Fruit fly (Drosophila melanogaster) whole organism, embryonic: Measurements from ENCODE around the gene CG8814.
A peak's percentile ranks its signal among the peaks of the same experiment; 100 is the strongest.

Experiments used
- Atf3 ChIP-seq: fragments of 200-800 bp; sonication (Bioruptor generic); optimal IDR thresholded peaks from 3 replicates; lab custom pipeline; 2016; ENCODE audit warnings: missing biosample characterization, missing genetic modification characterization
- Bgb ChIP-seq: fragments of 200-800 bp; sonication (Bioruptor generic); IDR thresholded peaks from 2 replicates; pipeline ENCODE4 v1.3.6; 2022; ENCODE audit warnings: missing biosample characterization, missing genetic modification characterization; ENCODE audit not compliant: partially characterized antibody
- CG10979 ChIP-seq: fragments of 200-800 bp; sonication (Bioruptor generic); optimal IDR thresholded peaks from 2 replicates; lab custom pipeline; 2018; ENCODE audit warnings: missing biosample characterization, mild to moderate bottlenecking, missing genetic modification characterization, moderate library complexity
- CG11093 ChIP-seq: fragments of 200-800 bp; sonication (Bioruptor generic); IDR thresholded peaks from 3 replicates; pipeline ENCODE4 v1.3.6; 2022; ENCODE audit warnings: missing biosample characterization, missing genetic modification characterization
- CG14965 ChIP-seq: fragments of 200-800 bp; sonication (Bioruptor generic); optimal IDR thresholded peaks from 2 replicates; lab custom pipeline; 2016; ENCODE audit warnings: missing biosample characterization, missing genetic modification characterization, borderline replicate concordance
- CG15073 ChIP-seq: fragments of 200-800 bp; sonication (Bioruptor generic); optimal IDR thresholded peaks from 2 replicates; lab custom pipeline; 2016; ENCODE audit warnings: missing biosample characterization, missing genetic modification characterization
- CG15601 ChIP-seq: fragments of 200-800 bp; sonication (Bioruptor generic); optimal IDR thresholded peaks from 3 replicates; lab custom pipeline; 2019; ENCODE audit warnings: missing biosample characterization, mild to moderate bottlenecking, missing genetic modification characterization, moderate library complexity
- CG16813 ChIP-seq: fragments of 200-800 bp; sonication (Bioruptor generic); IDR thresholded peaks from 3 replicates; pipeline ENCODE4 v1.3.6; 2022; ENCODE audit warnings: missing biosample characterization, missing genetic modification characterization; ENCODE audit not compliant: partially characterized antibody
- CG16815 ChIP-seq: fragments of 200-800 bp; sonication (Bioruptor generic); optimal IDR thresholded peaks from 3 replicates; lab custom pipeline; 2017; ENCODE audit warnings: missing biosample characterization, mild to moderate bottlenecking, missing genetic modification characterization
- CG17186 ChIP-seq: fragments of 200-800 bp; sonication (Bioruptor generic); optimal IDR thresholded peaks from 3 replicates; lab custom pipeline; 2017; ENCODE audit warnings: missing biosample characterization, missing genetic modification reagents, missing genetic modification characterization
- CG17361 ChIP-seq: fragments of 200-800 bp; sonication (Bioruptor generic); IDR thresholded peaks from 3 replicates; pipeline ENCODE4 v1.3.6; 2022; ENCODE audit warnings: missing biosample characterization, missing genetic modification characterization
- CG2116 ChIP-seq: fragments of 200-800 bp; sonication (Bioruptor generic); optimal IDR thresholded peaks from 3 replicates; lab custom pipeline; 2018; ENCODE audit warnings: missing biosample characterization, mild to moderate bottlenecking, missing genetic modification characterization
- CG2712 ChIP-seq: fragments of 200-800 bp; optimal IDR thresholded peaks from 3 replicates; lab custom pipeline; 2019; ENCODE audit warnings: missing biosample characterization, mild to moderate bottlenecking, missing genetic modification characterization, moderate library complexity
- CG34422 ChIP-seq: fragments of 200-800 bp; sonication (Bioruptor generic); IDR thresholded peaks from 3 replicates; pipeline ENCODE4 v1.3.6; 2022; ENCODE audit warnings: missing biosample characterization, missing genetic modification characterization
- CG4854 ChIP-seq: fragments of 200-800 bp; sonication (Bioruptor generic); optimal IDR thresholded peaks from 2 replicates; lab custom pipeline; 2016; ENCODE audit warnings: missing biosample characterization, missing genetic modification characterization, inconsistent platforms
- CG7928 ChIP-seq: fragments of 200-800 bp; sonication (Bioruptor generic); optimal IDR thresholded peaks from 2 replicates; lab custom pipeline; 2017; ENCODE audit warnings: missing biosample characterization, mild to moderate bottlenecking, missing genetic modification characterization
- CG8944 ChIP-seq: fragments of 200-800 bp; sonication (Bioruptor generic); optimal IDR thresholded peaks from 3 replicates; lab custom pipeline; 2016; ENCODE audit warnings: missing biosample characterization, missing genetic modification characterization
- CG9727 ChIP-seq: fragments of 200-800 bp; sonication (Bioruptor generic); optimal IDR thresholded peaks from 3 replicates; lab custom pipeline; 2017; ENCODE audit warnings: missing biosample characterization, mild to moderate bottlenecking, missing genetic modification characterization
- CG9797 ChIP-seq: fragments of 200-800 bp; sonication (Bioruptor generic); optimal IDR thresholded peaks from 3 replicates; lab custom pipeline; 2018; ENCODE audit warnings: missing biosample characterization, mild to moderate bottlenecking, missing genetic modification characterization
- Dbx ChIP-seq: fragments of 200-800 bp; sonication (Bioruptor generic); IDR thresholded peaks from 3 replicates; pipeline ENCODE4 v1.3.6; 2022; ENCODE audit warnings: missing biosample characterization, missing genetic modification characterization
- Elba2 ChIP-seq: fragments of 200-800 bp; sonication (Bioruptor generic); optimal IDR thresholded peaks from 3 replicates; lab custom pipeline; 2016; ENCODE audit warnings: missing biosample characterization, missing genetic modification characterization
- HLH3B ChIP-seq: fragments of 200-800 bp; sonication (Bioruptor generic); IDR thresholded peaks from 2 replicates; pipeline ENCODE4 v1.3.6; 2022; ENCODE audit warnings: missing biosample characterization, missing genetic modification characterization
- Kr ChIP-seq: fragments of 200-800 bp; sonication (Bioruptor generic); optimal IDR thresholded peaks from 2 replicates; lab custom pipeline; 2017; ENCODE audit warnings: missing biosample characterization, mild to moderate bottlenecking, missing genetic modification characterization
- Rfx ChIP-seq: fragments of 200-800 bp; sonication (Bioruptor generic); IDR thresholded peaks from 2 replicates; pipeline ENCODE4 v1.3.6; 2022; ENCODE audit warnings: missing biosample characterization, missing genetic modification characterization
- Sox102F ChIP-seq: fragments of 200-800 bp; sonication (Bioruptor generic); optimal IDR thresholded peaks from 2 replicates; lab custom pipeline; 2018; ENCODE audit warnings: missing biosample characterization, mild to moderate bottlenecking, missing genetic modification characterization, moderate library complexity
- Taf1 ChIP-seq: fragments of 200-800 bp; sonication (Bioruptor generic); IDR thresholded peaks from 2 replicates; pipeline ENCODE4 v1.3.6; 2022; ENCODE audit warnings: missing biosample characterization, missing genetic modification characterization
- amos ChIP-seq: fragments of 200-800 bp; sonication (Bioruptor generic); IDR thresholded peaks from 2 replicates; pipeline ENCODE4 v1.3.6; 2022; ENCODE audit warnings: missing biosample characterization, missing genetic modification characterization; ENCODE audit not compliant: partially characterized antibody
- ash1 ChIP-seq: fragments of 200-800 bp; sonication (Bioruptor generic); optimal IDR thresholded peaks from 2 replicates; lab custom pipeline; 2018; ENCODE audit warnings: missing biosample characterization, mild to moderate bottlenecking, missing genetic modification characterization
- az2 ChIP-seq: fragments of 200-800 bp; sonication (Bioruptor generic); optimal IDR thresholded peaks from 3 replicates; lab custom pipeline; 2016; ENCODE audit warnings: missing biosample characterization, missing genetic modification characterization
- cato ChIP-seq: fragments of 200-800 bp; sonication (Bioruptor generic); optimal IDR thresholded peaks from 2 replicates; lab custom pipeline; 2016; ENCODE audit warnings: missing biosample characterization, missing genetic modification characterization, borderline replicate concordance
- crol ChIP-seq: fragments of 200-800 bp; sonication (Bioruptor generic); IDR thresholded peaks from 2 replicates; pipeline ENCODE4 v1.3.6; 2022; ENCODE audit warnings: missing biosample characterization, missing genetic modification characterization
- da ChIP-seq: fragments of 200-800 bp; sonication (Bioruptor generic); optimal IDR thresholded peaks from 2 replicates; lab custom pipeline; 2016; ENCODE audit warnings: missing biosample characterization, missing genetic modification characterization
- dm ChIP-seq: fragments of 200-800 bp; sonication (Bioruptor generic); optimal IDR thresholded peaks from 3 replicates; lab custom pipeline; 2016; ENCODE audit warnings: missing biosample characterization, missing genetic modification characterization
- eve ChIP-seq, 2 experiments: fragments of >200 bp; optimal IDR thresholded peaks; 2 replicates each; lab custom pipeline; 2017; ENCODE audit warnings: missing biosample characterization in 2 of 2, missing genetic modification characterization in 2 of 2
- hth ChIP-seq: fragments of >200 bp; optimal IDR thresholded peaks from 2 replicates; lab custom pipeline; 2017; ENCODE audit warnings: inconsistent platforms
- jing ChIP-seq: fragments of 200-800 bp; sonication (Bioruptor generic); optimal IDR thresholded peaks from 2 replicates; lab custom pipeline; 2018; ENCODE audit warnings: missing biosample characterization, mild to moderate bottlenecking, missing genetic modification characterization
- phol ChIP-seq: fragments of 200-800 bp; sonication (Bioruptor generic); optimal IDR thresholded peaks from 3 replicates; lab custom pipeline; 2018; ENCODE audit warnings: missing biosample characterization, mild to moderate bottlenecking, missing genetic modification characterization, moderate library complexity
- ranshi ChIP-seq: fragments of 200-800 bp; sonication (Bioruptor generic); IDR thresholded peaks from 2 replicates; pipeline ENCODE4 v1.3.6; 2022; ENCODE audit warnings: missing biosample characterization, missing genetic modification characterization
- toy ChIP-seq: fragments of 200-800 bp; sonication (Bioruptor generic); IDR thresholded peaks from 2 replicates; pipeline ENCODE4 v1.3.6; 2022; ENCODE audit warnings: missing biosample characterization, missing genetic modification characterization
- trh ChIP-seq: fragments of 200-800 bp; sonication (Bioruptor generic); optimal IDR thresholded peaks from 2 replicates; lab custom pipeline; 2016; ENCODE audit warnings: missing biosample characterization, missing genetic modification characterization

Gene CG8814

dm6 chr2L:2857862-2858734 lies 16.6 kb upstream of the CG8814 start (continued):
- TF ChIP-seq CG10979 (tag; lab: Kevin White, UChicago) (no peak), CG16813 (GFP tag; lab: Robert Waterston, UW) (no peak), crol (GFP tag; lab: Robert Waterston, UW) (peak; percentile 75), cato (no peak), Bgb (GFP tag; lab: Robert Waterston, UW) (peak; percentile 47; the same call in 1 of the 2 replicates), eve (GFP tag; optimal IDR thresholded peaks at IDR 0.05; lab: Kevin White, UChicago) (peak in 1 of 2 experiments; percentile 22), amos (GFP tag; lab: Robert Waterston, UW) (no peak), Taf1 (GFP tag; lab: Robert Waterston, UW) (no peak), CG15073 (GFP tag; lab: Kevin White, UChicago) (no peak), CG2712 (peak; percentile 16), CG8944 (GFP tag; lab: Kevin White, UChicago) (no peak), phol (tag; lab: Kevin White, UChicago) (peak; percentile 24), CG9727 (GFP tag; lab: Kevin White, UChicago) (peak; percentile 2), CG14965 (GFP tag; lab: Kevin White, UChicago) (no peak), az2 (no peak), Dbx (GFP tag; lab: Robert Waterston, UW) (0 out of 3 replicates have a peak, but pooled peaks have one; percentile 25), ash1 (GFP tag; lab: Kevin White, UChicago) (peak; percentile 20), ranshi (GFP tag; lab: Robert Waterston, UW) (no peak), CG16815 (GFP tag; lab: Kevin White, UChicago) (no peak), CG15601 (tag; lab: Kevin White, UChicago) (no peak), CG34422 (GFP tag; lab: Robert Waterston, UW) (no peak), CG9797 (GFP tag; lab: Kevin White, UChicago) (no peak), HLH3B (GFP tag; lab: Robert Waterston, UW) (no peak), CG11093 (GFP tag; lab: Robert Waterston, UW) (no peak), Kr (no peak), da (no peak), Sox102F (GFP tag; lab: Kevin White, UChicago) (peak; percentile 43), CG17186 (GFP tag; lab: Kevin White, UChicago) (no peak), Elba2 (GFP tag; lab: Kevin White, UChicago) (no peak), CG7928 (GFP tag; lab: Kevin White, UChicago) (no peak), Atf3 (no peak), trh (GFP tag; lab: Kevin White, UChicago) (no peak), Rfx (GFP tag; lab: Robert Waterston, UW) (0 out of 2 replicates have a peak, but pooled peaks have one; percentile 31), dm (GFP tag; lab: Kevin White, UChicago) (no peak), toy (no peak), CG2116 (no peak), CG4854 (GFP tag; lab: Kevin White, UChicago) (no peak), hth (no peak), CG17361 (no peak), jing (no peak)
